Fruit fly (Drosophila melanogaster): ENCODE results near the gene tnc.
A peak's percentile ranks its signal among the peaks of the same experiment; 100 is the strongest.

The tnc gene

DNA sequence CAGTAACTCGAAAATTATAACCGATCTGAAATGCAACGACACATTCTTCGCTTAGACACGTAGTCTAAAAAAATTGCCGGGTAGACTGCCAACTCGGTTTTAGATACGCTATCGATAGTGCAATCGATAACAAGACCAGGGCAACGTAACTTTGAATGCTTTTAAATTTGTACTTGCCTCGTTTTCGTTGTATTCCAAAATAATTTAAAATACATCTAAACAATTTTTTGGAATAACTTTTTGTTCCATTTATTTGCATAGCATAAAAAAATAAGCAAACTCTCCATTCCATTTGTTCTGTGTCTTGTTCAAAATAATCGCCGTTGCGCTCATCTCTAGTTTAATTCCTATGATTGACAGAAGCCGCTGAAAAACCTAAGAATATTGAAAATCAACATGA, 85.4 kb downstream of the tnc start, which contains the start of the genes Stt3B and CG11839 (continued):
- TF ChIP-seq CG12104 (GFP tag; optimal IDR thresholded peaks at IDR 0.05): peak; percentile 62
- peak; percentile 81 for TF ChIP-seq fu2 (GFP tag; optimal IDR thresholded peaks at IDR 0.05)
- TF ChIP-seq CG8359 (GFP tag; optimal IDR thresholded peaks at IDR 0.05; ENCODE audit: borderline replicate concordance): no peak
- no peak for TF ChIP-seq exex (tag; optimal IDR thresholded peaks at IDR 0.05)
- TF ChIP-seq pzg (GFP tag; optimal IDR thresholded peaks at IDR 0.05): peak; percentile 85
- no peak for TF ChIP-seq sr (GFP tag; IDR thresholded peaks at IDR 0.05)
- TF ChIP-seq CG12942 (GFP tag; optimal IDR thresholded peaks at IDR 0.05): peak; percentile 75
- peak; percentile 73 for TF ChIP-seq Myb (GFP tag; optimal IDR thresholded peaks at IDR 0.05)
- peak; percentile 97 for TF ChIP-seq BEAF-32 (GFP tag; optimal IDR thresholded peaks at IDR 0.05)
- TF ChIP-seq jigr1 (GFP tag; IDR thresholded peaks at IDR 0.05): no peak
- TF ChIP-seq vfl (GFP tag; optimal IDR thresholded peaks at IDR 0.05): peak; percentile 77
- TF ChIP-seq Dbx (GFP tag; IDR thresholded peaks at IDR 0.05): peak; percentile 80
- TF ChIP-seq sens (GFP tag): peak; percentile 96
- peak; percentile 1 for TF ChIP-seq CG17912 (GFP tag; optimal IDR thresholded peaks at IDR 0.05)
- TF ChIP-seq Dll (GFP tag; IDR thresholded peaks at IDR 0.05; ENCODE audit: partially characterized antibody): peak; percentile 97
- TF ChIP-seq cwo (GFP tag; optimal IDR thresholded peaks at IDR 0.05): no peak
- peak; percentile 53 for TF ChIP-seq Mes4 (GFP tag; optimal IDR thresholded peaks at IDR 0.05)
- no peak for TF ChIP-seq yki (optimal IDR thresholded peaks at IDR 0.05)
- no peak for TF ChIP-seq sd (tag; optimal IDR thresholded peaks at IDR 0.05)
- peak; percentile 91 for TF ChIP-seq CG14860 (GFP tag; IDR thresholded peaks at IDR 0.05; ENCODE audit: partially characterized antibody)
- TF ChIP-seq otp (GFP tag; IDR thresholded peaks at IDR 0.05): no peak
- TF ChIP-seq Xbp1 (GFP tag; optimal IDR thresholded peaks at IDR 0.05): peak; percentile 95
- TF ChIP-seq insv (GFP tag; optimal IDR thresholded peaks at IDR 0.05): peak in 1 of 2 experiments; percentile 37
- peak; percentile 76; the same call in 1 of the 2 replicates for TF ChIP-seq tna (GFP tag; IDR thresholded peaks at IDR 0.05; ENCODE audit: partially characterized antibody)
- TF ChIP-seq Hsf (GFP tag; optimal IDR thresholded peaks at IDR 0.05): peak; percentile 82
- no peak for TF ChIP-seq CG1529 (GFP tag; optimal IDR thresholded peaks at IDR 0.05)
- TF ChIP-seq Fer1 (GFP tag; optimal IDR thresholded peaks at IDR 0.05): peak; percentile 76
- peak; percentile 56; the same call in 1 of the 2 replicates for TF ChIP-seq CG17328 (GFP tag; IDR thresholded peaks at IDR 0.05)
- peak; percentile 95 for TF ChIP-seq CG16813 (GFP tag; IDR thresholded peaks at IDR 0.05; ENCODE audit: partially characterized antibody)
- TF ChIP-seq Dref (GFP tag; IDR thresholded peaks at IDR 0.05): peak; percentile 89
- TF ChIP-seq CG6765 (GFP tag; optimal IDR thresholded peaks at IDR 0.05): peak; percentile 4
- no peak for TF ChIP-seq Ravus (GFP tag; IDR thresholded peaks at IDR 0.05)
- TF ChIP-seq luna (GFP tag; optimal IDR thresholded peaks at IDR 0.05): peak; percentile 25

dm6 chr3R:25070871-25071270, 86.7 kb downstream of the tnc start, which contains the start of gene CG11836:
CG11836 (plus strand) TSS chr3R:25071126.
- TF ChIP-seq HLH3B (GFP tag; IDR thresholded peaks at IDR 0.05) (no peak), CG17802 (tag; optimal IDR thresholded peaks at IDR 0.05) (no peak), zf30C (GFP tag; optimal IDR thresholded peaks at IDR 0.05) (no peak), Tbp (GFP tag; optimal IDR thresholded peaks at IDR 0.05) (no peak), MBD-R2 (GFP tag; IDR thresholded peaks at IDR 0.05) (0 out of 2 replicates have a peak, but pooled peaks have one; percentile 8), pnt (GFP tag; optimal IDR thresholded peaks at IDR 0.05) (no peak), sens-2 (GFP tag; IDR thresholded peaks at IDR 0.05) (no peak), CG32532 (GFP tag; IDR thresholded peaks at IDR 0.05) (no peak), chinmo (GFP tag; IDR thresholded peaks at IDR 0.05; ENCODE audit: partially characterized antibody) (no peak), CG1529 (GFP tag; optimal IDR thresholded peaks at IDR 0.05) (no peak), CG14860 (GFP tag; IDR thresholded peaks at IDR 0.05; ENCODE audit: partially characterized antibody) (no peak), CG31441 (GFP tag; IDR thresholded peaks at IDR 0.05) (no peak), Mes4 (GFP tag; optimal IDR thresholded peaks at IDR 0.05) (no peak), CG10959 (GFP tag; IDR thresholded peaks at IDR 0.05) (no peak), CG13287 (GFP tag; IDR thresholded peaks at IDR 0.05; ENCODE audit: partially characterized antibody) (no peak), Spps (tag; optimal IDR thresholded peaks at IDR 0.05) (no peak), HHEX (GFP tag; optimal IDR thresholded peaks at IDR 0.05) (no peak), CG13296 (GFP tag; optimal IDR thresholded peaks at IDR 0.05) (no peak), dimm (GFP tag; IDR thresholded peaks at IDR 0.05) (no peak), CG9817 (tag; optimal IDR thresholded peaks at IDR 0.05) (no peak), Awh (GFP tag; IDR thresholded peaks at IDR 0.05) (no peak), eve (GFP tag; optimal IDR thresholded peaks at IDR 0.05) (no peak)
